Worm (Caenorhabditis elegans) whole organism, L1 larva: ENCODE data around the gene F11G11.14.

ENCODE experiments used
- C16A3.4 ChIP-seq: fragments of 150-350 bp; optimal IDR thresholded peaks from 2 replicates; lab custom pipeline; 2014; ENCODE audit warnings: missing biosample characterization, missing genetic modification characterization
- C34B4.2 ChIP-seq: sonication (generic microtip); optimal IDR thresholded peaks from 2 replicates; lab custom pipeline; 2017; ENCODE audit warnings: mild to moderate bottlenecking, missing genetic modification characterization, missing compliant biosample characterization
- F16B12.6 ChIP-seq: fragments of 150-350 bp; optimal IDR thresholded peaks from 2 replicates; lab custom pipeline; 2014; ENCODE audit warnings: missing biosample characterization, missing genetic modification characterization
- alr-1 ChIP-seq: fragments of 200-800 bp; sonication (Bioruptor generic); optimal IDR thresholded peaks from 2 replicates; lab custom pipeline; 2018; ENCODE audit warnings: borderline replicate concordance, mild to moderate bottlenecking, missing genetic modification characterization, missing compliant biosample characterization
- blmp-1 ChIP-seq: fragments of 150-350 bp; optimal IDR thresholded peaks from 2 replicates; lab custom pipeline; 2014; ENCODE audit warnings: missing biosample characterization, missing genetic modification characterization
- ceh-63 ChIP-seq: fragments of 200-800 bp; sonication (Bioruptor generic); optimal IDR thresholded peaks from 2 replicates; lab custom pipeline; 2018; ENCODE audit warnings: mild to moderate bottlenecking, missing genetic modification characterization, missing compliant biosample characterization
- ceh-8 ChIP-seq: fragments of 200-800 bp; sonication (Bioruptor generic); optimal IDR thresholded peaks from 2 replicates; lab custom pipeline; 2018; ENCODE audit warnings: mild to moderate bottlenecking, missing genetic modification characterization, moderate library complexity, missing compliant biosample characterization
- ceh-82 ChIP-seq, 3 experiments: fragments of 150-350 bp in 1 of 3; sonication (generic microtip) in 2 of 3; optimal IDR thresholded peaks; 2 replicates each; lab custom pipeline; 2014 to 2017; ENCODE audit warnings: missing biosample characterization in 3 of 3, missing genetic modification characterization in 3 of 3
- ceh-88 ChIP-seq: fragments of 200-800 bp; sonication (Bioruptor generic); IDR thresholded peaks from 2 replicates; pipeline ENCODE4 v1.3.6; 2022; ENCODE audit warnings: missing genetic modification characterization, missing compliant biosample characterization
- ceh-90 ChIP-seq: sonication (generic microtip); optimal IDR thresholded peaks from 2 replicates; lab custom pipeline; 2016; ENCODE audit warnings: missing genetic modification characterization, missing compliant biosample characterization
- dpl-1 ChIP-seq, 3 experiments: fragments of 150-350 bp in 2 of 3; sonication (generic microtip) in 1 of 3; optimal IDR thresholded peaks; 2 replicates each; lab custom pipeline; 2014 to 2017; ENCODE audit warnings: missing biosample characterization in 3 of 3, missing genetic modification characterization in 3 of 3, missing genetic modification reagents in 3 of 3
- efl-1 ChIP-seq, 4 experiments: fragments of 150-350 bp; optimal IDR thresholded peaks in 3 of 4; peaks in 1 of 4; 1 replicate in 1 of 4; 2 replicates in 3 of 4; lab custom pipeline; 2014; ENCODE audit warnings: missing biosample characterization in 2 of 4, missing genetic modification characterization in 2 of 4, missing genetic modification reagents in 2 of 4
- egl-27 ChIP-seq, 2 experiments: fragments of 150-350 bp in 1 of 2; sonication (generic microtip); optimal IDR thresholded peaks; 3 replicates each; lab custom pipeline; 2017 to 2018; ENCODE audit warnings: missing biosample characterization in 2 of 2, missing genetic modification characterization in 2 of 2, missing genetic modification reagents in 2 of 2
- elt-2 ChIP-seq: sonication (generic microtip); optimal IDR thresholded peaks from 2 replicates; lab custom pipeline; 2016; ENCODE audit warnings: missing genetic modification characterization, mild to moderate bottlenecking, inconsistent platforms, missing compliant biosample characterization, missing genetic modification reagents
- elt-3 ChIP-seq, 6 experiments: fragments of 150-350 bp in 1 of 6; sonication (generic microtip); optimal IDR thresholded peaks; 2 replicates each; lab custom pipeline; 2017 to 2018; ENCODE audit warnings: missing biosample characterization in 6 of 6, missing genetic modification characterization in 6 of 6, inconsistent platforms in 1 of 6
- grh-1 ChIP-seq: fragments of 200-800 bp; sonication (Bioruptor generic); IDR thresholded peaks from 2 replicates; pipeline ENCODE4 v1.3.6; 2022; ENCODE audit warnings: missing genetic modification reagents, missing genetic modification characterization, missing compliant biosample characterization
- hlh-17 ChIP-seq: fragments of 200-800 bp; sonication (Bioruptor generic); optimal IDR thresholded peaks from 2 replicates; lab custom pipeline; 2018; ENCODE audit warnings: missing genetic modification characterization, mild to moderate bottlenecking, missing compliant biosample characterization, moderate library complexity, borderline replicate concordance
- hlh-4 ChIP-seq: sonication (generic microtip); optimal IDR thresholded peaks from 2 replicates; lab custom pipeline; 2016; ENCODE audit warnings: mild to moderate bottlenecking, missing genetic modification characterization, missing compliant biosample characterization
- isw-1 ChIP-seq: fragments of 200-800 bp; sonication (Bioruptor generic); IDR thresholded peaks from 2 replicates; pipeline ENCODE4 v1.3.6; 2022; ENCODE audit warnings: missing genetic modification characterization, missing compliant biosample characterization
- lin-14 ChIP-seq: fragments of 200-800 bp; sonication (Bioruptor generic); optimal IDR thresholded peaks from 2 replicates; lab custom pipeline; 2018; ENCODE audit warnings: mild to moderate bottlenecking, missing genetic modification characterization, moderate library complexity, missing compliant biosample characterization
- lin-15B ChIP-seq: fragments of 150-350 bp; sonication (generic microtip); optimal IDR thresholded peaks from 3 replicates; lab custom pipeline; 2014; ENCODE audit warnings: missing biosample characterization, missing genetic modification characterization
- lin-35 ChIP-seq, 2 experiments: fragments of 150-350 bp; optimal IDR thresholded peaks; 2 replicates each; lab custom pipeline; 2014; ENCODE audit warnings: missing biosample characterization in 2 of 2, missing genetic modification characterization in 2 of 2, missing genetic modification reagents in 2 of 2
- lin-39 ChIP-seq: fragments of 150-350 bp; optimal IDR thresholded peaks from 2 replicates; lab custom pipeline; 2014; ENCODE audit warnings: missing biosample characterization, missing genetic modification reagents, missing genetic modification characterization
- lir-3 ChIP-seq: sonication (generic microtip); optimal IDR thresholded peaks from 2 replicates; lab custom pipeline; 2016; ENCODE audit warnings: mild to moderate bottlenecking, missing genetic modification characterization, moderate library complexity, missing compliant biosample characterization; ENCODE audit not compliant: poor library complexity
- lsy-2 ChIP-seq, 2 experiments: fragments of 150-350 bp; optimal IDR thresholded peaks; 2 replicates each; lab custom pipeline; 2014; ENCODE audit warnings: missing biosample characterization in 2 of 2, missing genetic modification characterization in 2 of 2
- mep-1 ChIP-seq: fragments of 150-350 bp; optimal IDR thresholded peaks from 2 replicates; lab custom pipeline; 2014; ENCODE audit warnings: missing biosample characterization, missing genetic modification characterization
- nhr-11 ChIP-seq: fragments of 150-350 bp; optimal IDR thresholded peaks from 2 replicates; lab custom pipeline; 2014; ENCODE audit warnings: missing biosample characterization, missing genetic modification characterization
- nhr-19 ChIP-seq: fragments of 200-800 bp; sonication (Bioruptor generic); conservative IDR thresholded peaks from 2 replicates; pipeline ENCODE4 v1.3.6; 2022; ENCODE audit warnings: missing genetic modification characterization, missing compliant biosample characterization
- nhr-20 ChIP-seq: sonication (generic microtip); optimal IDR thresholded peaks from 2 replicates; lab custom pipeline; 2016; ENCODE audit warnings: mild to moderate bottlenecking, missing genetic modification characterization, missing compliant biosample characterization
- nhr-28 ChIP-seq: fragments of 150-350 bp; optimal IDR thresholded peaks from 2 replicates; lab custom pipeline; 2014; ENCODE audit warnings: missing biosample characterization, missing genetic modification characterization
- nhr-71 ChIP-seq: sonication (generic microtip); optimal IDR thresholded peaks from 2 replicates; lab custom pipeline; 2016; ENCODE audit warnings: mild to moderate bottlenecking, missing genetic modification characterization, moderate library complexity, missing compliant biosample characterization
- nhr-76 ChIP-seq: sonication (generic microtip); optimal IDR thresholded peaks from 2 replicates; lab custom pipeline; 2017; ENCODE audit warnings: missing biosample characterization, missing genetic modification characterization
- nhr-85 ChIP-seq: sonication (generic microtip); peaks from one replicate; lab custom pipeline; 2016; ENCODE audit warnings: missing genetic modification characterization, inconsistent platforms, missing compliant biosample characterization
- nhr-90 ChIP-seq: sonication (generic microtip); optimal IDR thresholded peaks from 2 replicates; lab custom pipeline; 2016; ENCODE audit warnings: mild to moderate bottlenecking, missing genetic modification characterization, missing compliant biosample characterization; ENCODE audit not compliant: poor library complexity
- pag-3 ChIP-seq: sonication (generic microtip); optimal IDR thresholded peaks from 2 replicates; lab custom pipeline; 2017; ENCODE audit warnings: missing genetic modification characterization, mild to moderate bottlenecking, missing compliant biosample characterization, antibody characterized with exemption, borderline replicate concordance; ENCODE audit not compliant: insufficient read depth
- pqm-1 ChIP-seq: sonication (generic microtip); optimal IDR thresholded peaks from 3 replicates; lab custom pipeline; 2017; ENCODE audit warnings: missing biosample characterization, missing genetic modification characterization
- rnt-1 ChIP-seq: sonication (generic microtip); optimal IDR thresholded peaks from 2 replicates; lab custom pipeline; 2016; ENCODE audit warnings: mild to moderate bottlenecking, missing genetic modification characterization, moderate library complexity, missing compliant biosample characterization
- snu-23 ChIP-seq: sonication (generic microtip); optimal IDR thresholded peaks from 2 replicates; lab custom pipeline; 2016; ENCODE audit warnings: missing genetic modification characterization, missing compliant biosample characterization
- sox-4 ChIP-seq: sonication (generic microtip); optimal IDR thresholded peaks from 2 replicates; lab custom pipeline; 2016; ENCODE audit warnings: missing genetic modification characterization, missing compliant biosample characterization
- swsn-7 ChIP-seq: sonication (generic microtip); optimal IDR thresholded peaks from 2 replicates; lab custom pipeline; 2016; ENCODE audit warnings: missing genetic modification characterization, missing compliant biosample characterization
- tlp-1 ChIP-seq: fragments of 150-350 bp; optimal IDR thresholded peaks from 2 replicates; lab custom pipeline; 2014; ENCODE audit warnings: missing biosample characterization, missing genetic modification characterization
- unc-130 ChIP-seq: fragments of 150-350 bp; optimal IDR thresholded peaks from 2 replicates; lab custom pipeline; 2017; ENCODE audit warnings: missing biosample characterization, missing genetic modification characterization, inconsistent platforms
- unc-62 ChIP-seq: fragments of 150-350 bp; optimal IDR thresholded peaks from 2 replicates; lab custom pipeline; 2014; ENCODE audit warnings: missing biosample characterization, missing genetic modification reagents, missing genetic modification characterization
- unc-86 ChIP-seq: sonication (generic microtip); optimal IDR thresholded peaks from 2 replicates; lab custom pipeline; 2016; ENCODE audit warnings: missing genetic modification characterization, missing compliant biosample characterization
- xbp-1 ChIP-seq: sonication (generic microtip); optimal IDR thresholded peaks from 2 replicates; lab custom pipeline; 2016; ENCODE audit warnings: missing genetic modification characterization, missing compliant biosample characterization

F11G11.14 gene

ce11 chrII:4885976-4886375 lies 22.5 kb downstream of the F11G11.14 start, which contains the start of gene R05F9.7:
Gene R05F9.7 (plus strand): TSS chrII:4886276.
- TF ChIP-seq egl-27 (tag; optimal IDR thresholded peaks at IDR 0.05; lab: Kevin White, UChicago): no peak
- no peak for TF ChIP-seq ceh-82 (tag; optimal IDR thresholded peaks at IDR 0.05; lab: Kevin White, UChicago)
- TF ChIP-seq ceh-90: no peak
- no peak for TF ChIP-seq unc-86 (tag; lab: Kevin White, UChicago)
- no peak for TF ChIP-seq hlh-17 (GFP tag; lab: Kevin White, UChicago)
- TF ChIP-seq hlh-4 (tag; lab: Kevin White, UChicago): no peak
- TF ChIP-seq nhr-71 (tag; lab: Kevin White, UChicago): no peak
- TF ChIP-seq efl-1 (optimal IDR thresholded peaks at IDR 0.05; lab: Kevin White, UChicago): no peak
- TF ChIP-seq efl-1 (GFP tag; optimal IDR thresholded peaks at IDR 0.05 in 1 of 2; lab: Kevin White, UChicago): no peak
- no peak for TF ChIP-seq alr-1
- no peak for TF ChIP-seq lin-15B (tag; lab: Kevin White, UChicago)
- no peak for TF ChIP-seq ceh-63 (GFP tag; lab: Kevin White, UChicago)
- TF ChIP-seq unc-62 (GFP tag; lab: Kevin White, UChicago): no peak
- TF ChIP-seq nhr-19: no peak
- no peak for TF ChIP-seq lsy-2 (tag; optimal IDR thresholded peaks at IDR 0.05; lab: Kevin White, UChicago)
- TF ChIP-seq nhr-11: no peak
- no peak for TF ChIP-seq xbp-1
- no peak for TF ChIP-seq sox-4 (tag; lab: Kevin White, UChicago)
- no peak for TF ChIP-seq elt-2 (tag; lab: Kevin White, UChicago)
- no peak for TF ChIP-seq F16B12.6 (tag; lab: Kevin White, UChicago)
- TF ChIP-seq pqm-1 (tag; lab: Kevin White, UChicago): no peak

DNA sequence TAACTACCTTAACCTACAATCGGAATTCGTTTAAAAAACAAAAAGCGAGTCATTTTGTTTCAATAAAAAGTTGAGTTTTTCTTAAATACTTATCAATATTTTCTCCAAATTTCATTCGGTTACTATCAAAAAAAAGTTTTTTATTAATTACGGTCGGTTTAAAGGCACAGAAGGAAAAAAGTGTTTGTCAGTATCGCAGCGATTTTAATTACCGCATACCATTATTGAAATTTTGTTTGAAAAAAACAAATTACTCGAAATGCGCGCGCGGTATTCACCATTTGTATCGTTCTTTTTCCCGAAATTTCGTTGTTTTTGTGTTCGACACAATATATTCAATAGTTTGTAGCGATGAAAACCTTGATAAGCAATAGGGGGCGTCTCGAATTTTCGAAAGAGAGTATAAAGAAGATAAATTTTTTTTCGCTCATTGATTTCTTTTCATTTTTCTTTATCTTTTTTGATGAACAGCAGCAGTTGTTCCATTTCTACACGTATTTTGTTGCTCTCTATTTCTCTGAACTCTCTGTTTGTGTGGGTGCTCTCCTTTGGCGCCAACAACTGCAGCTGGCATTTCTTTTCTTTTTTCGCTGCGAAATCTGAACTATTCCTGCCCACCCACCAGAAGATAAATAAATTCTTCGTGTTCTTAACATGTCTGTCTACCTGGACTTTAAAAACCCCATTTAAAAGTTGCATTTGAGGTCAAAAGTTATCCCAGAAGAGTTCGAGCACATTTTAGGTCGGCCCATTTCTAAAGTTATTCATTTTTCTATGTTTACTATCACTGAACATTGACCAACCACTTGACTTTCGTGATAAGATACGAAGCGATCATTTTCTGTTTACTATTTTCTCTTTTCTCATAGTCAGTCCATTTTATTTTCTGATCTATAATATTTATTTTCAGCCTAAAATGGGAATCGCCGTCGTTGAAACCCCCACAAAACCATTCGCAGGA lies 25.3 kb downstream of the F11G11.14 start, which contains the start of gene pgm-1:
Gene pgm-1 (plus strand): TSS at position 911 of the 961 bp plus-strand sequence.
- TF ChIP-seq mep-1 (tag; lab: Kevin White, UChicago) (peak; percentile 27), lin-39 (tag; lab: Kevin White, UChicago) (peak; percentile 9), elt-2 (tag; lab: Kevin White, UChicago) (peak; percentile 45), lin-35 (GFP tag; optimal IDR thresholded peaks at IDR 0.05; lab: Kevin White, UChicago) (peak in 1 of 2 experiments; percentile 35), C16A3.4 (tag; lab: Kevin White, UChicago) (peak; percentile 7), pag-3 (tag; lab: Kevin White, UChicago) (peak; percentile 41), nhr-76 (no peak), nhr-85 (peak; percentile 6), nhr-28 (no peak), lin-14 (peak; percentile 90), lir-3 (tag; lab: Kevin White, UChicago) (no peak), ceh-88 (no peak), swsn-7 (tag; lab: Kevin White, UChicago) (peak; percentile 7), nhr-19 (peak; percentile 26; the same call in 1 of the 2 replicates), grh-1 (GFP tag; lab: Robert Waterston, UW) (no peak), nhr-90 (tag; lab: Kevin White, UChicago) (no peak), hlh-4 (tag; lab: Kevin White, UChicago) (no peak), lsy-2 (tag; optimal IDR thresholded peaks at IDR 0.05; lab: Kevin White, UChicago) (peak; percentile 7 to 51), elt-3 (tag; optimal IDR thresholded peaks at IDR 0.05; lab: Kevin White, UChicago) (peak in 1 of 6 experiments; percentile 46), F16B12.6 (tag; lab: Kevin White, UChicago) (no peak), tlp-1 (no peak), efl-1 (optimal IDR thresholded peaks at IDR 0.05; lab: Kevin White, UChicago) (peak; percentile 26 to 35), efl-1 (GFP tag; optimal IDR thresholded peaks at IDR 0.05 in 1 of 2; lab: Kevin White, UChicago) (no peak), nhr-71 (tag; lab: Kevin White, UChicago) (peak; percentile 70), ceh-8 (GFP tag; lab: Kevin White, UChicago) (no peak), dpl-1 (GFP tag; optimal IDR thresholded peaks at IDR 0.05; lab: Kevin White, UChicago) (peak in 2 of 3 experiments; percentile 16 to 38), unc-130 (tag; lab: Kevin White, UChicago) (peak; percentile 14), alr-1 (no peak), snu-23 (GFP tag; lab: Kevin White, UChicago) (peak; percentile 45), blmp-1 (tag; lab: Kevin White, UChicago) (peak; percentile 25), C34B4.2 (tag; lab: Kevin White, UChicago) (no peak), rnt-1 (peak; percentile 58), isw-1 (GFP tag; lab: Robert Waterston, UW) (no peak), nhr-20 (tag; lab: Kevin White, UChicago) (peak; percentile 42)
- TF ChIP-seq, all 84 proteins: peak for 20
